Fruit fly (Drosophila melanogaster) whole organism, embryonic: Measurements from ENCODE around the gene Trm7-32.

Experiments
- Asciz ChIP-seq: fragments of 200-800 bp; sonication (Bioruptor generic); optimal IDR thresholded peaks from 2 replicates; lab custom pipeline; 2017; ENCODE audit warnings: missing biosample characterization, mild to moderate bottlenecking, missing genetic modification characterization, missing genetic modification reagents
- CG10274 ChIP-seq: fragments of 200-800 bp; sonication (Bioruptor generic); optimal IDR thresholded peaks from 3 replicates; lab custom pipeline; 2017; ENCODE audit warnings: missing biosample characterization, mild to moderate bottlenecking, missing genetic modification characterization
- CG12236 ChIP-seq: fragments of 200-800 bp; sonication (Bioruptor generic); optimal IDR thresholded peaks from 2 replicates; lab custom pipeline; 2016; ENCODE audit warnings: missing biosample characterization, missing genetic modification characterization
- CG13424 ChIP-seq: fragments of 200-800 bp; sonication (Bioruptor generic); optimal IDR thresholded peaks from 2 replicates; lab custom pipeline; 2019; ENCODE audit warnings: missing biosample characterization, mild to moderate bottlenecking, missing genetic modification characterization, moderate library complexity
- CG17802 ChIP-seq: fragments of 200-800 bp; sonication (Bioruptor generic); optimal IDR thresholded peaks from 2 replicates; lab custom pipeline; 2018; ENCODE audit warnings: missing biosample characterization, mild to moderate bottlenecking, missing genetic modification characterization, moderate library complexity
- CG17829 ChIP-seq: fragments of 200-800 bp; optimal IDR thresholded peaks from 2 replicates; lab custom pipeline; 2019; ENCODE audit warnings: missing biosample characterization, mild to moderate bottlenecking, missing genetic modification characterization, moderate library complexity
- CG2116 ChIP-seq: fragments of 200-800 bp; sonication (Bioruptor generic); optimal IDR thresholded peaks from 3 replicates; lab custom pipeline; 2018; ENCODE audit warnings: missing biosample characterization, mild to moderate bottlenecking, missing genetic modification characterization
- CG2712 ChIP-seq: fragments of 200-800 bp; optimal IDR thresholded peaks from 3 replicates; lab custom pipeline; 2019; ENCODE audit warnings: missing biosample characterization, mild to moderate bottlenecking, missing genetic modification characterization, moderate library complexity
- CG3065 ChIP-seq: fragments of 200-800 bp; sonication (Bioruptor generic); optimal IDR thresholded peaks from 2 replicates; lab custom pipeline; 2016; ENCODE audit warnings: missing biosample characterization, missing genetic modification characterization
- CG3995 ChIP-seq: fragments of 200-800 bp; sonication (Bioruptor generic); optimal IDR thresholded peaks from 3 replicates; lab custom pipeline; 2016; ENCODE audit warnings: missing biosample characterization, missing genetic modification characterization
- CG4328 ChIP-seq: fragments of 200-800 bp; sonication (Bioruptor generic); optimal IDR thresholded peaks from 3 replicates; lab custom pipeline; 2017; ENCODE audit warnings: missing biosample characterization, missing genetic modification reagents, missing genetic modification characterization
- CG7987 ChIP-seq: fragments of 200-800 bp; sonication (Bioruptor generic); optimal IDR thresholded peaks from 2 replicates; lab custom pipeline; 2018; ENCODE audit warnings: missing biosample characterization, mild to moderate bottlenecking, missing genetic modification characterization, moderate library complexity
- D ChIP-seq, 2 experiments: fragments of 200-800 bp in 1 of 2; fragments of >200 bp in 1 of 2; sonication (Bioruptor generic) in 1 of 2; optimal IDR thresholded peaks; 2 replicates in 1 of 2; 3 replicates in 1 of 2; lab custom pipeline; 2017; ENCODE audit warnings: mild to moderate bottlenecking in 1 of 2, missing biosample characterization in 1 of 2, missing genetic modification characterization in 1 of 2, missing genetic modification reagents in 1 of 2
- D19B ChIP-seq: fragments of 200-800 bp; sonication (Bioruptor generic); optimal IDR thresholded peaks from 2 replicates; lab custom pipeline; 2017; ENCODE audit warnings: missing biosample characterization, mild to moderate bottlenecking, missing genetic modification characterization
- Dbx ChIP-seq: fragments of 200-800 bp; sonication (Bioruptor generic); IDR thresholded peaks from 3 replicates; pipeline ENCODE4 v1.3.6; 2022; ENCODE audit warnings: missing biosample characterization, missing genetic modification characterization
- Dip2 ChIP-seq: fragments of 200-800 bp; sonication (Bioruptor generic); IDR thresholded peaks from 2 replicates; pipeline ENCODE4 v1.3.6; 2022; ENCODE audit warnings: missing biosample characterization, missing genetic modification characterization
- Dip3 ChIP-seq: fragments of 200-800 bp; sonication (Bioruptor generic); optimal IDR thresholded peaks from 3 replicates; lab custom pipeline; 2016; ENCODE audit warnings: missing biosample characterization, missing genetic modification characterization
- Dp ChIP-seq: fragments of 200-800 bp; sonication (Bioruptor generic); optimal IDR thresholded peaks from 2 replicates; lab custom pipeline; 2018; ENCODE audit warnings: missing biosample characterization, mild to moderate bottlenecking, missing genetic modification characterization, moderate library complexity
- ERR ChIP-seq: fragments of 200-800 bp; sonication (Bioruptor generic); optimal IDR thresholded peaks from 2 replicates; lab custom pipeline; 2016; ENCODE audit warnings: missing biosample characterization, missing genetic modification characterization
- Fer2 ChIP-seq: fragments of 200-800 bp; sonication (Bioruptor generic); optimal IDR thresholded peaks from 2 replicates; lab custom pipeline; 2018; ENCODE audit warnings: missing biosample characterization, mild to moderate bottlenecking, missing genetic modification characterization, moderate library complexity
- HLHmδ ChIP-seq: fragments of 200-800 bp; sonication (Bioruptor generic); optimal IDR thresholded peaks from 2 replicates; lab custom pipeline; 2018; ENCODE audit warnings: missing biosample characterization, mild to moderate bottlenecking, missing genetic modification characterization, moderate library complexity
- Hmx ChIP-seq: fragments of 200-800 bp; sonication (Bioruptor generic); optimal IDR thresholded peaks from 2 replicates; lab custom pipeline; 2016; ENCODE audit warnings: missing biosample characterization, missing genetic modification characterization
- Hr3 ChIP-seq: fragments of 200-800 bp; sonication (Bioruptor generic); optimal IDR thresholded peaks from 3 replicates; lab custom pipeline; 2016; ENCODE audit warnings: missing biosample characterization, missing genetic modification characterization
- Jarid2 ChIP-seq: fragments of 200-800 bp; sonication (Bioruptor generic); optimal IDR thresholded peaks from 3 replicates; lab custom pipeline; 2017; ENCODE audit warnings: mild to moderate bottlenecking, missing biosample characterization, missing genetic modification reagents, missing genetic modification characterization
- Lpt ChIP-seq: fragments of >200 bp; optimal IDR thresholded peaks from 2 replicates; lab custom pipeline; 2018; ENCODE audit warnings: missing biosample characterization, missing genetic modification characterization
- MESR4 ChIP-seq: fragments of 200-800 bp; sonication (Bioruptor generic); optimal IDR thresholded peaks from 2 replicates; lab custom pipeline; 2018; ENCODE audit warnings: missing biosample characterization, mild to moderate bottlenecking, missing genetic modification characterization, moderate library complexity
- Mes4 ChIP-seq: fragments of 200-800 bp; sonication (Bioruptor generic); optimal IDR thresholded peaks from 2 replicates; lab custom pipeline; 2016; ENCODE audit warnings: missing biosample characterization, missing genetic modification characterization
- Myb ChIP-seq: fragments of 200-800 bp; sonication (Bioruptor generic); optimal IDR thresholded peaks from 2 replicates; lab custom pipeline; 2016; ENCODE audit warnings: missing biosample characterization, missing genetic modification characterization
- NfI ChIP-seq: fragments of 200-800 bp; sonication (Bioruptor generic); optimal IDR thresholded peaks from 3 replicates; lab custom pipeline; 2018; ENCODE audit warnings: missing biosample characterization, mild to moderate bottlenecking, missing genetic modification characterization, moderate library complexity
- Oaz ChIP-seq: fragments of 200-800 bp; sonication (Bioruptor generic); IDR thresholded peaks from 2 replicates; pipeline ENCODE4 v1.3.6; 2022; ENCODE audit warnings: missing biosample characterization, missing genetic modification characterization
- Opbp ChIP-seq: fragments of 200-800 bp; sonication (Bioruptor generic); IDR thresholded peaks from 3 replicates; pipeline ENCODE4 v1.3.6; 2022; ENCODE audit warnings: missing biosample characterization, missing genetic modification characterization; ENCODE audit not compliant: partially characterized antibody
- Poxn ChIP-seq: fragments of 200-800 bp; sonication (Bioruptor generic); IDR thresholded peaks from 2 replicates; pipeline ENCODE4 v1.3.6; 2022; ENCODE audit warnings: missing biosample characterization, missing genetic modification characterization
- Ssrp ChIP-seq: fragments of 200-800 bp; sonication (Bioruptor generic); optimal IDR thresholded peaks from 2 replicates; lab custom pipeline; 2018; ENCODE audit warnings: missing biosample characterization, mild to moderate bottlenecking, missing genetic modification characterization, moderate library complexity
- al ChIP-seq: fragments of 200-800 bp; sonication (Bioruptor generic); IDR thresholded peaks from 2 replicates; pipeline ENCODE4 v1.3.6; 2022; ENCODE audit warnings: missing biosample characterization, missing genetic modification characterization
- ci ChIP-seq: fragments of 200-800 bp; sonication (Bioruptor generic); IDR thresholded peaks from 3 replicates; pipeline ENCODE4 v1.3.6; 2022; ENCODE audit warnings: missing biosample characterization, missing genetic modification characterization
- eyg ChIP-seq: fragments of 200-800 bp; sonication (Bioruptor generic); optimal IDR thresholded peaks from 3 replicates; lab custom pipeline; 2016; ENCODE audit warnings: missing biosample characterization, missing genetic modification characterization
- grn ChIP-seq: fragments of 200-800 bp; sonication (Bioruptor generic); optimal IDR thresholded peaks from 3 replicates; lab custom pipeline; 2017; ENCODE audit warnings: missing biosample characterization, missing genetic modification characterization
- ham ChIP-seq: fragments of 200-800 bp; sonication (Bioruptor generic); IDR thresholded peaks from 2 replicates; pipeline ENCODE4 v1.3.6; 2022; ENCODE audit warnings: missing biosample characterization, missing genetic modification characterization
- mirr ChIP-seq: fragments of 200-800 bp; sonication (Bioruptor generic); optimal IDR thresholded peaks from 3 replicates; lab custom pipeline; 2018; ENCODE audit warnings: missing biosample characterization, mild to moderate bottlenecking, missing genetic modification characterization
- nerfin-2 ChIP-seq: fragments of 200-800 bp; sonication (Bioruptor generic); IDR thresholded peaks from 2 replicates; pipeline ENCODE4 v1.3.6; 2022; ENCODE audit warnings: missing biosample characterization, missing genetic modification characterization; ENCODE audit not compliant: partially characterized antibody
- org-1 ChIP-seq: fragments of 200-800 bp; sonication (Bioruptor generic); optimal IDR thresholded peaks from 2 replicates; lab custom pipeline; 2017; ENCODE audit warnings: missing biosample characterization, missing genetic modification characterization
- otp ChIP-seq: fragments of 200-800 bp; sonication (Bioruptor generic); IDR thresholded peaks from 3 replicates; pipeline ENCODE4, ENCODE4 v1.3.6; 2022; ENCODE audit warnings: missing biosample characterization, missing genetic modification characterization
- pros ChIP-seq: fragments of 200-800 bp; sonication (Bioruptor generic); optimal IDR thresholded peaks from 3 replicates; lab custom pipeline; 2019; ENCODE audit warnings: missing biosample characterization, mild to moderate bottlenecking, missing genetic modification characterization, moderate library complexity
- ro ChIP-seq: fragments of 200-800 bp; sonication (Bioruptor generic); IDR thresholded peaks from 2 replicates; pipeline ENCODE4 v1.3.6; 2022; ENCODE audit warnings: missing biosample characterization, missing genetic modification characterization
- scrt ChIP-seq: fragments of 200-800 bp; sonication (Bioruptor generic); optimal IDR thresholded peaks from 2 replicates; lab custom pipeline; 2018; ENCODE audit warnings: missing biosample characterization, mild to moderate bottlenecking, missing genetic modification characterization, moderate library complexity
- sens ChIP-seq: fragments of 200-800 bp; sonication (Bioruptor generic); peaks from one replicate; lab custom pipeline; 2016; ENCODE audit warnings: missing biosample characterization, missing genetic modification characterization
- shn ChIP-seq: fragments of 200-800 bp; sonication (Bioruptor generic); optimal IDR thresholded peaks from 3 replicates; lab custom pipeline; 2016; ENCODE audit warnings: missing biosample characterization, missing genetic modification characterization
- sr ChIP-seq: fragments of 200-800 bp; sonication (Bioruptor generic); IDR thresholded peaks from 3 replicates; pipeline ENCODE4 v1.3.6; 2022; ENCODE audit warnings: missing biosample characterization, missing genetic modification characterization
- tin ChIP-seq: fragments of 200-800 bp; sonication (Bioruptor generic); optimal IDR thresholded peaks from 3 replicates; lab custom pipeline; 2016; ENCODE audit warnings: missing biosample characterization, missing genetic modification characterization
- trh ChIP-seq: fragments of 200-800 bp; sonication (Bioruptor generic); optimal IDR thresholded peaks from 2 replicates; lab custom pipeline; 2016; ENCODE audit warnings: missing biosample characterization, missing genetic modification characterization
- yki ChIP-seq: fragments of >200 bp; optimal IDR thresholded peaks from 3 replicates; lab custom pipeline; 2018

Gene Trm7-32

dm6 chr3R:17072526-17073114, 32.1 kb downstream of the Trm7-32 start, which contains the start of the genes Ns1 and mRpS11 (continued):
- no peak for TF ChIP-seq yki (lab: Kevin White, UChicago)
- peak; percentile 14 for TF ChIP-seq CG13424 (tag; lab: Kevin White, UChicago)
- TF ChIP-seq ham = no peak
- no peak for TF ChIP-seq Asciz (GFP tag; lab: Kevin White, UChicago)
- peak; percentile 34 for TF ChIP-seq CG2116 (GFP tag; lab: Kevin White, UChicago)
- TF ChIP-seq CG17802 (tag; lab: Kevin White, UChicago) = peak; percentile 10
- peak; percentile 58 for TF ChIP-seq NfI
- no peak for TF ChIP-seq Jarid2 (GFP tag; lab: Kevin White, UChicago)
- peak; percentile 76 for TF ChIP-seq CG7987 (GFP tag; lab: Kevin White, UChicago)
- peak; percentile 95 for TF ChIP-seq scrt (GFP tag; lab: Kevin White, UChicago)
- TF ChIP-seq ERR (GFP tag; lab: Kevin White, UChicago) = no peak
- TF ChIP-seq Dip3 = peak; percentile 36
- TF ChIP-seq MESR4 (GFP tag; lab: Kevin White, UChicago) = peak; percentile 96
- no peak for TF ChIP-seq D19B
- TF ChIP-seq Oaz (GFP tag; lab: Robert Waterston, UW) = no peak
- TF ChIP-seq Hmx (GFP tag; lab: Kevin White, UChicago) = no peak
- TF ChIP-seq CG4328 (GFP tag; lab: Kevin White, UChicago) = peak; percentile 4
- no peak for TF ChIP-seq trh
- TF ChIP-seq eyg (GFP tag; lab: Kevin White, UChicago) = no peak
- TF ChIP-seq pros (GFP tag; lab: Kevin White, UChicago) = no peak
- peak; percentile 73 for TF ChIP-seq CG3995
- no peak for TF ChIP-seq al (GFP tag; lab: Robert Waterston, UW)
- TF ChIP-seq sr (GFP tag; lab: Robert Waterston, UW) = no peak
- no peak for TF ChIP-seq CG12236 (GFP tag; lab: Kevin White, UChicago)
- peak; percentile 66 for TF ChIP-seq sens
- peak; percentile 29 for TF ChIP-seq CG2712
- peak; percentile 34 for TF ChIP-seq Dp
- TF ChIP-seq Ssrp (tag; lab: Kevin White, UChicago) = no peak
- TF ChIP-seq Lpt (GFP tag; lab: Kevin White, UChicago) = no peak
- no peak for TF ChIP-seq D (optimal IDR thresholded peaks at IDR 0.05; lab: Kevin White, UChicago)
- no peak for TF ChIP-seq D (GFP tag; optimal IDR thresholded peaks at IDR 0.05; lab: Kevin White, UChicago)
- TF ChIP-seq grn = no peak
- TF ChIP-seq Fer2 (tag; lab: Kevin White, UChicago) = no peak
- TF ChIP-seq Opbp (GFP tag; lab: Robert Waterston, UW) = peak; percentile 57; the same call in 2 of the 3 replicates
- TF ChIP-seq HLHmδ (GFP tag; lab: Kevin White, UChicago) = no peak
- TF ChIP-seq Poxn (GFP tag; lab: Robert Waterston, UW) = no peak
- TF ChIP-seq Hr3 (GFP tag; lab: Kevin White, UChicago) = peak; percentile 19
- peak; percentile 30 for TF ChIP-seq shn (GFP tag; lab: Kevin White, UChicago)
- TF ChIP-seq ro (GFP tag; lab: Robert Waterston, UW) = no peak
- peak; percentile 61; the same call in 2 of the 3 replicates for TF ChIP-seq Dbx (GFP tag; lab: Robert Waterston, UW)
- TF ChIP-seq tin (GFP tag; lab: Kevin White, UChicago) = peak; percentile 11
- peak; percentile 15; the same call in 1 of the 3 replicates for TF ChIP-seq otp
- no peak for TF ChIP-seq CG10274 (GFP tag; lab: Kevin White, UChicago)
- 0 out of 3 replicates have a peak, but pooled peaks have one; percentile 54 for TF ChIP-seq ci (GFP tag; lab: Robert Waterston, UW)
- TF ChIP-seq mirr (GFP tag; lab: Kevin White, UChicago) = peak; percentile 38
- TF ChIP-seq org-1 (GFP tag; lab: Kevin White, UChicago) = no peak
- TF ChIP-seq CG3065 (GFP tag; lab: Kevin White, UChicago) = peak; percentile 37
- peak; percentile 21 for TF ChIP-seq Mes4 (GFP tag; lab: Kevin White, UChicago)
- TF ChIP-seq nerfin-2 = no peak
- TF ChIP-seq Myb (GFP tag; lab: Kevin White, UChicago) = peak; percentile 50
- TF ChIP-seq CG17829 = peak; percentile 49
- no peak for TF ChIP-seq Dip2 (GFP tag; lab: Robert Waterston, UW)
